Worm (Caenorhabditis elegans) whole organism, young adult: ENCODE measurements around the gene F55G1.6.
"Not testable (repeated sequence)": the region's sequence is repeated elsewhere in the genome, so short reads cannot be mapped to it uniquely, and the experiment has no call there.

ENCODE experiments used
- B0261.1 ChIP-seq: sonication (generic microtip); optimal IDR thresholded peaks from 2 replicates; lab custom pipeline; 2016; ENCODE audit warnings: mild to moderate bottlenecking, missing genetic modification characterization, moderate library complexity, missing compliant biosample characterization
- B0336.3 ChIP-seq: fragments of 200-800 bp; sonication (Bioruptor generic); IDR thresholded peaks from 2 replicates; pipeline ENCODE4 v1.3.6; 2022; ENCODE audit warnings: missing genetic modification characterization, missing compliant biosample characterization
- C17E4.6 ChIP-seq: fragments of 200-800 bp; sonication (Bioruptor generic); IDR thresholded peaks from 2 replicates; pipeline ENCODE4 v1.3.6; 2022; ENCODE audit warnings: missing genetic modification reagents, missing genetic modification characterization, missing compliant biosample characterization
- D2030.7 ChIP-seq: fragments of 200-800 bp; sonication (Bioruptor generic); IDR thresholded peaks from 2 replicates; pipeline ENCODE4 v1.3.6; 2022; ENCODE audit warnings: missing genetic modification reagents, missing genetic modification characterization, missing compliant biosample characterization
- F10E7.11 ChIP-seq: sonication (generic microtip); optimal IDR thresholded peaks from 2 replicates; lab custom pipeline; 2017; ENCODE audit warnings: mild to moderate bottlenecking, missing genetic modification characterization, moderate library complexity, missing compliant biosample characterization
- F37B4.10 ChIP-seq: fragments of 200-800 bp; sonication (Bioruptor generic); IDR thresholded peaks from 2 replicates; pipeline ENCODE4 v1.3.6; 2022; ENCODE audit warnings: missing genetic modification characterization, missing compliant biosample characterization
- F49E8.2 ChIP-seq: sonication (generic microtip); optimal IDR thresholded peaks from 3 replicates; lab custom pipeline; 2017; ENCODE audit warnings: missing genetic modification characterization, mild to moderate bottlenecking, missing compliant biosample characterization, antibody characterized with exemption, moderate library complexity; ENCODE audit not compliant: insufficient read depth
- K11D2.4 ChIP-seq: fragments of 200-800 bp; sonication (Bioruptor generic); IDR thresholded peaks from 2 replicates; pipeline ENCODE4 v1.3.6; 2022; ENCODE audit warnings: missing genetic modification reagents, missing genetic modification characterization, missing compliant biosample characterization
- T07F8.4 ChIP-seq: sonication (generic microtip); optimal IDR thresholded peaks from 2 replicates; lab custom pipeline; 2016; ENCODE audit warnings: mild to moderate bottlenecking, missing genetic modification characterization, moderate library complexity, missing compliant biosample characterization
- Y67H2A.10 ChIP-seq: fragments of 200-800 bp; sonication (Bioruptor generic); conservative IDR thresholded peaks from 2 replicates; pipeline ENCODE4 v1.3.6; 2022; ENCODE audit warnings: missing genetic modification reagents, missing genetic modification characterization, missing compliant biosample characterization
- Y79H2A.3 ChIP-seq: fragments of 200-800 bp; sonication (Bioruptor generic); conservative IDR thresholded peaks from 2 replicates; pipeline ENCODE4 v1.3.6; 2022; ENCODE audit warnings: missing genetic modification reagents, missing genetic modification characterization, missing compliant biosample characterization
- Y95B8A.8 ChIP-seq: fragments of 200-800 bp; sonication (Bioruptor generic); IDR thresholded peaks from 2 replicates; pipeline ENCODE4 v1.3.6; 2022; ENCODE audit warnings: missing genetic modification reagents, missing genetic modification characterization, missing compliant biosample characterization
- akir-1 ChIP-seq: fragments of 200-800 bp; sonication (Bioruptor generic); optimal IDR thresholded peaks from 2 replicates; lab custom pipeline; 2018; ENCODE audit warnings: mild to moderate bottlenecking, missing genetic modification characterization, moderate library complexity, missing compliant biosample characterization
- atf-7 ChIP-seq: sonication (generic microtip); optimal IDR thresholded peaks from 2 replicates; lab custom pipeline; 2017; ENCODE audit warnings: mild to moderate bottlenecking, missing genetic modification characterization, missing compliant biosample characterization
- attf-3 ChIP-seq: fragments of 200-800 bp; sonication (Bioruptor generic); conservative IDR thresholded peaks from 2 replicates; pipeline ENCODE4 v1.3.6; 2022; ENCODE audit warnings: missing genetic modification reagents, missing genetic modification characterization, missing compliant biosample characterization
- ceh-27 ChIP-seq: fragments of 200-800 bp; sonication (Bioruptor generic); optimal IDR thresholded peaks from 2 replicates; lab custom pipeline; 2018; ENCODE audit warnings: mild to moderate bottlenecking, missing genetic modification characterization, moderate library complexity, missing compliant biosample characterization
- ceh-40 ChIP-seq: fragments of 200-800 bp; sonication (Bioruptor generic); IDR thresholded peaks from 2 replicates; pipeline ENCODE4 v1.3.6; 2022; ENCODE audit warnings: missing genetic modification characterization, missing compliant biosample characterization
- ceh-58 ChIP-seq: fragments of 200-800 bp; sonication (Bioruptor generic); IDR thresholded peaks from 2 replicates; pipeline ENCODE4 v1.3.6; 2022; ENCODE audit warnings: missing genetic modification characterization, missing compliant biosample characterization
- dpl-1 ChIP-seq: fragments of 150-350 bp; optimal IDR thresholded peaks from 2 replicates; lab custom pipeline; 2014; ENCODE audit warnings: missing biosample characterization, missing genetic modification reagents, missing genetic modification characterization
- egl-44 ChIP-seq: fragments of 200-800 bp; sonication (Bioruptor generic); IDR thresholded peaks from 2 replicates; pipeline ENCODE4 v1.3.6; 2022; ENCODE audit warnings: missing genetic modification reagents, missing genetic modification characterization, missing compliant biosample characterization
- egrh-3 ChIP-seq: fragments of 200-800 bp; sonication (Bioruptor generic); IDR thresholded peaks from 2 replicates; pipeline ENCODE4 v1.3.6; 2022; ENCODE audit warnings: missing genetic modification reagents, missing genetic modification characterization, missing compliant biosample characterization
- ekl-4 ChIP-seq: fragments of 200-800 bp; sonication (Bioruptor generic); IDR thresholded peaks from 2 replicates; pipeline ENCODE4 v1.3.6; 2022; ENCODE audit warnings: missing genetic modification reagents, missing genetic modification characterization, missing compliant biosample characterization
- hmg-1.2 ChIP-seq: fragments of 200-800 bp; sonication (Bioruptor generic); IDR thresholded peaks from 2 replicates; pipeline ENCODE4 v1.3.6; 2022; ENCODE audit warnings: missing genetic modification reagents, missing genetic modification characterization, missing compliant biosample characterization
- hrde-1 ChIP-seq: sonication (generic microtip); optimal IDR thresholded peaks from 2 replicates; lab custom pipeline; 2016; ENCODE audit warnings: missing genetic modification characterization, mild to moderate bottlenecking, missing compliant biosample characterization, moderate library complexity, missing genotype, missing genetic modification reagents, borderline replicate concordance
- lin-26 ChIP-seq: fragments of 200-800 bp; sonication (Bioruptor generic); IDR thresholded peaks from 2 replicates; pipeline ENCODE4 v1.3.6; 2022; ENCODE audit warnings: missing genetic modification reagents, missing genetic modification characterization, missing compliant biosample characterization
- lin-54 ChIP-seq: fragments of 200-800 bp; sonication (Bioruptor generic); optimal IDR thresholded peaks from 2 replicates; lab custom pipeline; 2018; ENCODE audit warnings: mild to moderate bottlenecking, missing genetic modification characterization, missing compliant biosample characterization
- lsl-1 ChIP-seq: fragments of 200-800 bp; sonication (Bioruptor generic); optimal IDR thresholded peaks from 2 replicates; lab custom pipeline; 2018; ENCODE audit warnings: mild to moderate bottlenecking, missing genetic modification characterization, moderate library complexity, missing compliant biosample characterization
- nfya-1 ChIP-seq: sonication (generic microtip); optimal IDR thresholded peaks from 2 replicates; lab custom pipeline; 2017; ENCODE audit warnings: antibody characterized with exemption, missing compliant biosample characterization, missing genetic modification characterization, borderline replicate concordance; ENCODE audit not compliant: insufficient read depth
- nhr-179 ChIP-seq: sonication (generic microtip); optimal IDR thresholded peaks from 2 replicates; lab custom pipeline; 2016; ENCODE audit warnings: mild to moderate bottlenecking, missing genetic modification characterization, missing compliant biosample characterization
- pbrm-1 ChIP-seq: fragments of 200-800 bp; sonication (Bioruptor generic); IDR thresholded peaks from 2 replicates; pipeline ENCODE4 v1.3.6; 2022; ENCODE audit warnings: missing genetic modification reagents, missing genetic modification characterization, missing compliant biosample characterization
- rcor-1 ChIP-seq: fragments of 200-800 bp; sonication (Bioruptor generic); IDR thresholded peaks from 2 replicates; pipeline ENCODE4 v1.3.6; 2022; ENCODE audit warnings: missing genetic modification reagents, missing genetic modification characterization, missing compliant biosample characterization
- rec-8 ChIP-seq, 2 experiments: sonication (generic microtip); optimal IDR thresholded peaks; 2 replicates each; lab custom pipeline; 2016; ENCODE audit warnings: mild to moderate bottlenecking in 2 of 2, missing genetic modification characterization in 2 of 2, missing genetic modification reagents in 2 of 2, missing genotype in 2 of 2, missing biosample characterization in 1 of 2, missing compliant biosample characterization in 1 of 2, moderate library complexity in 1 of 2
- sea-2 ChIP-seq: fragments of 200-800 bp; sonication (Bioruptor generic); IDR thresholded peaks from 2 replicates; pipeline ENCODE4 v1.3.6; 2022; ENCODE audit warnings: missing genetic modification characterization, missing compliant biosample characterization
- snpc-1.1 ChIP-seq: sonication (generic microtip); optimal IDR thresholded peaks from 2 replicates; lab custom pipeline; 2017; ENCODE audit warnings: missing genetic modification characterization, mild to moderate bottlenecking, missing compliant biosample characterization, antibody characterized with exemption, moderate library complexity, missing genotype, missing genetic modification reagents; ENCODE audit not compliant: insufficient read depth
- snpc-1.3 ChIP-seq: sonication (generic microtip); optimal IDR thresholded peaks from 2 replicates; lab custom pipeline; 2017; ENCODE audit warnings: missing genetic modification characterization, mild to moderate bottlenecking, missing compliant biosample characterization, antibody characterized with exemption, moderate library complexity, missing genotype, missing genetic modification reagents; ENCODE audit not compliant: insufficient read depth
- snpc-3.4 ChIP-seq: sonication (generic microtip); optimal IDR thresholded peaks from 2 replicates; lab custom pipeline; 2017; ENCODE audit warnings: missing genetic modification characterization, mild to moderate bottlenecking, missing compliant biosample characterization, antibody characterized with exemption, moderate library complexity, missing genotype, missing genetic modification reagents
- snpc-4 ChIP-seq, 5 experiments: fragments of 150-350 bp in 1 of 5; sonication (generic microtip) in 4 of 5; optimal IDR thresholded peaks; 2 replicates each; lab custom pipeline; 2014 to 2018; ENCODE audit warnings: missing genetic modification characterization in 5 of 5, missing biosample characterization in 3 of 5, antibody characterized with exemption in 2 of 5, mild to moderate bottlenecking in 2 of 5, missing compliant biosample characterization in 2 of 5, missing genotype in 2 of 5, moderate library complexity in 2 of 5, missing genetic modification reagents in 1 of 5
- somi-1 ChIP-seq: fragments of 200-800 bp; sonication (Bioruptor generic); optimal IDR thresholded peaks from 2 replicates; lab custom pipeline; 2018; ENCODE audit warnings: mild to moderate bottlenecking, missing genetic modification characterization, missing compliant biosample characterization
- tlf-1 ChIP-seq: fragments of 200-800 bp; sonication (Bioruptor generic); optimal IDR thresholded peaks from 2 replicates; lab custom pipeline; 2018; ENCODE audit warnings: mild to moderate bottlenecking, missing genetic modification characterization, missing compliant biosample characterization
- unc-62 ChIP-seq: fragments of 150-350 bp; optimal IDR thresholded peaks from 2 replicates; lab custom pipeline; 2014; ENCODE audit warnings: missing biosample characterization, missing genetic modification reagents, missing genetic modification characterization
- xnd-1 ChIP-seq: sonication (generic microtip); optimal IDR thresholded peaks from 2 replicates; lab custom pipeline; 2016; ENCODE audit warnings: missing genotype, missing genetic modification reagents, missing genetic modification characterization, missing compliant biosample characterization
- ztf-22 ChIP-seq: fragments of 200-800 bp; sonication (Bioruptor generic); optimal IDR thresholded peaks from 2 replicates; lab custom pipeline; 2018; ENCODE audit warnings: mild to moderate bottlenecking, missing genetic modification characterization, moderate library complexity, missing compliant biosample characterization
- ztf-26 ChIP-seq: sonication (generic microtip); optimal IDR thresholded peaks from 2 replicates; lab custom pipeline; 2017; ENCODE audit warnings: missing genetic modification characterization, missing compliant biosample characterization

F55G1.6 gene

DNA sequence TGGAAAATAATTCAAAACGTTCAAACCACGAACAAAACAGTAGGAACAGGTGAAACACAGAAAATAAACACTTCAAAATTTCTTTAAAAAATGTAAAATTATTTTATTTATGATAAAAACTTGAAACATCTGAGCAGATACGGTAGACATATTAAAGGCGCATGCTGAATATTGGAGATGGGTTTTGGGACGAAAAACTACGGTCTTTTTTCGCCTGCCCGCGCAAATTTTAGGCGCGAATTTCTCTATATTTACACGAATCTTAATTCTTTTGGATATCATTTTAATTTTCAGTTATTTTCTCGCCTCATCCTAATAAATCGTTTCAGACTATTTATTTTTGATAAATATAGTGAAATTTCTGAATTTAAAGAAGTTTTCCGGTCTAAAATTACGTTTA, 4.4 kb downstream of the F55G1.6 start (continued):
- peak; percentile 95 for TF ChIP-seq xnd-1
- peak; percentile 90 for TF ChIP-seq pbrm-1 (GFP tag; lab: Robert Waterston, UW)
- no peak for TF ChIP-seq K11D2.4
- TF ChIP-seq attf-3: no peak
- TF ChIP-seq snpc-3.4 (tag; lab: Kevin White, UChicago): peak; percentile 94
- no peak for TF ChIP-seq F37B4.10
- TF ChIP-seq ceh-58 (GFP tag; lab: Robert Waterston, UW): no peak
- TF ChIP-seq T07F8.4 (tag; lab: Kevin White, UChicago): no peak
- peak; percentile 72 for TF ChIP-seq ekl-4 (GFP tag; lab: Robert Waterston, UW)
- peak; percentile 72 for TF ChIP-seq snpc-1.1 (tag; lab: Kevin White, UChicago)
- TF ChIP-seq unc-62 (GFP tag; lab: Kevin White, UChicago): no peak
- peak; percentile 59; the same call in 1 of the 2 replicates for TF ChIP-seq C17E4.6 (GFP tag; lab: Robert Waterston, UW)
- no peak for TF ChIP-seq F10E7.11
- TF ChIP-seq ztf-26 (tag; lab: Kevin White, UChicago): no peak
- peak; percentile 79 for TF ChIP-seq tlf-1 (GFP tag; lab: Kevin White, UChicago)
- no peak for TF ChIP-seq nhr-179 (tag; lab: Kevin White, UChicago)
- no peak for TF ChIP-seq akir-1
- peak; percentile 69 for TF ChIP-seq hrde-1
- peak; percentile 92 for TF ChIP-seq Y95B8A.8
- no peak for TF ChIP-seq somi-1 (GFP tag; lab: Kevin White, UChicago)
- TF ChIP-seq D2030.7 (GFP tag; lab: Robert Waterston, UW): peak; percentile 93
- no peak for TF ChIP-seq B0261.1
- peak; percentile 56; the same call in 1 of the 2 replicates for TF ChIP-seq Y67H2A.10 (GFP tag; lab: Robert Waterston, UW)

DNA sequence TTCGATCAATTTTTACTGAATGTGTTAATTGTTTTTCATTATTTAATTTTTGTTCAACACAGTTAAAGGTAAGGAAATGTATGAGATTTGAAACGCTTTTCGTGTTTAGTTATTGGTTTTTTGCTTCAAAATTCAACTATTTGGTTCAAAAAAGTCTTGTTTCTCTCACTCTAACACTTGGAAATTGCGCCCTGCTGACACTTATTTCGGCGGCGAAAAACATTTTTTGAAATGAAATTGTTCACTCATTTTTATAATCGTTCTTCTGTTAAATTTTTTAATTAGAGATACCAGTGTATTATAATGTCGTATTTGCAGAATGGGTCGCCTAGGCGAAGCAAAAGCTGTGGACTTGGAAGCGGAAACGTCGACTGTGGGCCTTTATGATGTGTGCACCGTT, 4.8 kb downstream of the F55G1.6 start, which contains the start of gene rod-1:
Gene rod-1 (plus strand): TSS at position 319 of the 400 bp plus-strand sequence.
- TF ChIP-seq ceh-27 (GFP tag; lab: Kevin White, UChicago) (no peak), nfya-1 (no peak), atf-7 (tag; lab: Kevin White, UChicago) (no peak), dpl-1 (GFP tag; lab: Kevin White, UChicago) (no peak), ztf-22 (GFP tag; lab: Kevin White, UChicago) (no peak), pbrm-1 (GFP tag; lab: Robert Waterston, UW) (peak; percentile 41; the same call in 1 of the 2 replicates), hmg-1.2 (GFP tag; lab: Robert Waterston, UW) (0 out of 2 replicates have a peak, but pooled peaks have one; percentile 8)

DNA sequence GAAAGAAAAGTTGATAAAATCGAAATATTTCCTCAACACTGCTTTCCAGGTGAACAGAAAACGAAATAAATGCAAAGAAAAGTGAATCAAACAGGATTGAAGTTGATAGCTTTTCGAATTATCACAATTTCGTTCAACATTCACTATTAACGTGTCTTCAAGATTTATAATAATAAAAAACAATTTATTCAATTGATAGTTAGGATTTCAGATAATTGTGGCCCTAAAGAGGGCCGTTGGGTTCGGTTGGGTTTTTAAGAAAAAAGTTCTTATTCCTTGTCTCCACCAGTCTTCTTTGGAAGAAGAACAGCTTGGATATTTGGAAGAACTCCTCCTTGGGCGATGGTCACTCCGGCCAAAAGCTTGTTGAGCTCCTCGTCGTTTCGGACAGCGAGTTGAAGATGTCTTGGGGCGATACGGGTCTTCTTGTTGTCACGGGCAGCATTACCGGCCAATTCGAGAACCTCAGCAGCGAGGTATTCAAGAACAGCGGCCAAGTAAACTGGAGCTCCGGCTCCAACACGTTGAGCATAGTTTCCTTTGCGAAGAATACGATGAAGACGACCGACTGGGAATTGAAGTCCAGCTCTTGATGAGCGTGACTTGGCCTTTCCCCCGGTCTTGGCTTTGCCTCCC, 12.4 kb downstream of the F55G1.6 start:
- peak; percentile 37; the same call in 1 of the 2 replicates for TF ChIP-seq ekl-4 (GFP tag; lab: Robert Waterston, UW)
- TF ChIP-seq rcor-1 (GFP tag; lab: Robert Waterston, UW): peak; percentile 25; the same call in 1 of the 2 replicates
- TF ChIP-seq lin-26: peak; percentile 87
- TF ChIP-seq snpc-4 (GFP tag; optimal IDR thresholded peaks at IDR 0.05; lab: Kevin White, UChicago): not testable (repeated sequence)
- TF ChIP-seq snpc-4 (tag; optimal IDR thresholded peaks at IDR 0.05; lab: Kevin White, UChicago): peak in 1 of 4 experiments; percentile 43
- TF ChIP-seq B0336.3 (GFP tag; lab: Robert Waterston, UW): 0 out of 2 replicates have a peak, but pooled peaks have one; percentile 34
- peak; percentile 92 for TF ChIP-seq hrde-1
- TF ChIP-seq ceh-40 (GFP tag; lab: Robert Waterston, UW): 0 out of 2 replicates have a peak, but pooled peaks have one; percentile 3
- peak; percentile 40; the same call in 1 of the 2 replicates for TF ChIP-seq egrh-3 (GFP tag; lab: Robert Waterston, UW)
- peak; percentile 2 for TF ChIP-seq snpc-1.3 (tag; lab: Kevin White, UChicago)
- TF ChIP-seq sea-2 (GFP tag; lab: Robert Waterston, UW): 0 out of 2 replicates have a peak, but pooled peaks have one; percentile 69
- peak; percentile 49 for TF ChIP-seq F49E8.2
- peak; percentile 49; the same call in 1 of the 2 replicates for TF ChIP-seq Y79H2A.3 (GFP tag; lab: Robert Waterston, UW)
- peak; percentile 53; the same call in 1 of the 2 replicates for TF ChIP-seq egl-44 (GFP tag; lab: Robert Waterston, UW)
- peak in 1 of 2 experiments; percentile 38 for TF ChIP-seq rec-8 (tag; optimal IDR thresholded peaks at IDR 0.05; lab: Kevin White, UChicago)
- TF ChIP-seq Y95B8A.8: peak; percentile 51; the same call in 1 of the 2 replicates
- peak; percentile 47 for TF ChIP-seq lin-54
- TF ChIP-seq lsl-1 (GFP tag; lab: Kevin White, UChicago): peak; percentile 31
